Worm (Caenorhabditis elegans) whole organism, L4/young adult: ENCODE results near the gene W06F12.3.

Source experiments
- W03F9.2 ChIP-seq: fragments of 150-350 bp; optimal IDR thresholded peaks from 2 replicates; lab custom pipeline; 2014; ENCODE audit warnings: missing biosample characterization, missing genetic modification characterization
- dao-5 ChIP-seq: sonication (generic microtip); optimal IDR thresholded peaks from 2 replicates; lab custom pipeline; 2016; ENCODE audit warnings: missing genotype, missing genetic modification characterization, moderate library complexity, missing compliant biosample characterization
- him-1 ChIP-seq: sonication (generic microtip); optimal IDR thresholded peaks from 2 replicates; lab custom pipeline; 2016; ENCODE audit warnings: missing genotype, missing genetic modification reagents, missing genetic modification characterization, missing compliant biosample characterization

Gene W06F12.3

ce11 chrIII:13714950-13715349 is 19.9 kb upstream of the W06F12.3 start:
- no peak for TF ChIP-seq dao-5 (tag; lab: Kevin White, UChicago)
- no peak for TF ChIP-seq W03F9.2 (tag; lab: Kevin White, UChicago)
- TF ChIP-seq him-1 (tag; lab: Kevin White, UChicago): no peak

ce11 chrIII:13716266-13716665 is 18.6 kb upstream of the W06F12.3 start:
- no peak for TF ChIP-seq him-1 (tag; lab: Kevin White, UChicago)
- no peak for TF ChIP-seq dao-5 (tag; lab: Kevin White, UChicago)
- TF ChIP-seq W03F9.2 (tag; lab: Kevin White, UChicago): no peak

ce11 chrIII:13716831-13717230 is 18.0 kb upstream of the W06F12.3 start:
- TF ChIP-seq dao-5 (tag; lab: Kevin White, UChicago) (no peak), W03F9.2 (tag; lab: Kevin White, UChicago) (no peak), him-1 (tag; lab: Kevin White, UChicago) (no peak)

- TF ChIP-seq W03F9.2 (tag; lab: Kevin White, UChicago) (no peak), him-1 (tag; lab: Kevin White, UChicago) (no peak), dao-5 (tag; lab: Kevin White, UChicago) (no peak)
Measured at ce11 chrIII:13717505-13717904, 17.3 kb upstream of the W06F12.3 start.

ce11 chrIII:13718403-13718969 is 16.3 kb upstream of the W06F12.3 start:
- TF ChIP-seq W03F9.2 (tag; lab: Kevin White, UChicago): no peak
- no peak for TF ChIP-seq dao-5 (tag; lab: Kevin White, UChicago)
- TF ChIP-seq him-1 (tag; lab: Kevin White, UChicago): no peak

ce11 chrIII:13719247-13719758 is 15.5 kb upstream of the W06F12.3 start:
- TF ChIP-seq dao-5 (tag; lab: Kevin White, UChicago): no peak
- TF ChIP-seq him-1 (tag; lab: Kevin White, UChicago): no peak
- no peak for TF ChIP-seq W03F9.2 (tag; lab: Kevin White, UChicago)

ce11 chrIII:13720190-13720741 is 14.6 kb upstream of the W06F12.3 start:
- TF ChIP-seq him-1 (tag; lab: Kevin White, UChicago): no peak
- TF ChIP-seq dao-5 (tag; lab: Kevin White, UChicago): no peak
- TF ChIP-seq W03F9.2 (tag; lab: Kevin White, UChicago): no peak

ce11 chrIII:13721066-13721465 is 13.8 kb upstream of the W06F12.3 start:
- TF ChIP-seq W03F9.2 (tag; lab: Kevin White, UChicago) (no peak), dao-5 (tag; lab: Kevin White, UChicago) (no peak), him-1 (tag; lab: Kevin White, UChicago) (no peak)

- TF ChIP-seq him-1 (tag; lab: Kevin White, UChicago) (no peak), dao-5 (tag; lab: Kevin White, UChicago) (no peak), W03F9.2 (tag; lab: Kevin White, UChicago) (no peak)
Measured at ce11 chrIII:13721944-13722343, 12.9 kb upstream of the W06F12.3 start.

- no peak for TF ChIP-seq W03F9.2 (tag; lab: Kevin White, UChicago)
- TF ChIP-seq him-1 (tag; lab: Kevin White, UChicago): no peak
- no peak for TF ChIP-seq dao-5 (tag; lab: Kevin White, UChicago)
Measured at ce11 chrIII:13722387-13723122, 12.3 kb upstream of the W06F12.3 start.

ce11 chrIII:13724018-13724892 is 10.6 kb upstream of the W06F12.3 start:
- TF ChIP-seq dao-5 (tag; lab: Kevin White, UChicago) (no peak), him-1 (tag; lab: Kevin White, UChicago) (peak; percentile 33)

ce11 chrIII:13729760-13730159 is 5.1 kb upstream of the W06F12.3 start:
- TF ChIP-seq him-1 (tag; lab: Kevin White, UChicago) (no peak), dao-5 (tag; lab: Kevin White, UChicago) (no peak), W03F9.2 (tag; lab: Kevin White, UChicago) (no peak)
